Worm (Caenorhabditis elegans): Measurements from ENCODE around the gene mog-1.

The mog-1 gene

DNA sequence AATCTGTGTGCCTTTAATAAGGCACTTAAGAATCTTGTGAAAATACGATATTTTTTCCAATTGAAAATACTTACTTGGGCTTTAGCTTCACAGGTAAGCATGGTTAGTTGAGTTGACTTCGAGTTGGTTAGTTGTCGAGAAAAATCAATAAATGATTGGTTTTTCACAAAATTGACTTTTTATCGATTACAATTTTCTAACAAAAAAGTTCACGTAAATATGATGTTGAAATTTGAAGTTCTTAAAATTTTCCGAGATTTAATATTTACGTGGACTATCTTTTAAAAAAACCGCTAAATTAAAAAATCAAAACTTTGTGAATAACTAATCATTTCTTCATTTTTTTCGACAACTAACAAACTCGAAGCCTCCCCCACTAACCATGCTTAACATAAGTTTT lies 35.3 kb downstream of the mog-1 start, which contains the start of gene F40F12.3:
TSS of gene F40F12.3 (minus strand) at position 101 of the 400 bp plus-strand sequence.
- no peak for TF ChIP-seq mdl-1 (tag; optimal IDR thresholded peaks at IDR 0.05)
- TF ChIP-seq egl-43 (GFP tag; IDR thresholded peaks at IDR 0.05): no peak
- no peak for TF ChIP-seq mep-1 (tag; optimal IDR thresholded peaks at IDR 0.05)
- no peak for TF ChIP-seq lin-39 (tag; optimal IDR thresholded peaks at IDR 0.05)
- no peak for TF ChIP-seq hlh-11 (tag; optimal IDR thresholded peaks at IDR 0.05)
- no peak for TF ChIP-seq saeg-2 (GFP tag; IDR thresholded peaks at IDR 0.05)
- TF ChIP-seq attf-4 (tag; optimal IDR thresholded peaks at IDR 0.05): no peak
- TF ChIP-seq skn-1 (tag; optimal IDR thresholded peaks at IDR 0.05): no peak
- no peak for TF ChIP-seq ceh-20 (GFP tag; IDR thresholded peaks at IDR 0.05)
- TF ChIP-seq lin-38 (GFP tag; IDR thresholded peaks at IDR 0.05): no peak
- TF ChIP-seq unc-39 (tag; optimal IDR thresholded peaks at IDR 0.05): no peak
- TF ChIP-seq zfp-3 (GFP tag; conservative IDR thresholded peaks at IDR 0.05): no peak
- no peak for TF ChIP-seq lin-13 (GFP tag; optimal IDR thresholded peaks at IDR 0.05)
- TF ChIP-seq set-16 (GFP tag; IDR thresholded peaks at IDR 0.05): no peak
- TF ChIP-seq dmd-8 (GFP tag; IDR thresholded peaks at IDR 0.05): no peak
- no peak for TF ChIP-seq ces-1 (GFP tag; optimal IDR thresholded peaks at IDR 0.05)
- TF ChIP-seq ztf-11 (tag; optimal IDR thresholded peaks at IDR 0.05): no peak
- TF ChIP-seq unc-130 (GFP tag; optimal IDR thresholded peaks at IDR 0.05): no peak
- TF ChIP-seq madf-9 (GFP tag; conservative IDR thresholded peaks at IDR 0.05): no peak
- TF ChIP-seq madf-5 (GFP tag; IDR thresholded peaks at IDR 0.05): no peak

DNA sequence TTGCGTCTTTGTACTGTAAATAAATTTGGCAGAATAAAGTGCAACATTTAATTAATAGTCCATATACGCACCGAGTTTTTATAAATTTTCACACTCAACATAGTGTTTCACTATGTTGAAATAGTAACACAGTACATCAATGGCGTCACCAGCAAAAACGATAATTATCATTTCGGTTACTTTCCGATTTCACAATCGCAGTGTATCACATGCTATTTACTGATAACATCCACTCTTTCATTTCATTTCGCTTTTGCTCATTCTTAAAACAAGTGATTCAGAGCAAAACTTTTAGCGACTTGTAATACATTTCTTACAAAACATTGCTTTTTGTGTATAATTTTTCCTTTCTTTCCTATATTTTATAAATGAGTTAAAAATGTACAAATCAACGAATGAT lies 42.3 kb downstream of the mog-1 start, which contains the start of gene cbp-3:
TSS of gene cbp-3 (plus strand) at position 272 of the 400 bp plus-strand sequence.
- TF ChIP-seq dmd-8 (GFP tag; IDR thresholded peaks at IDR 0.05): no peak
- 0 out of 2 replicates have a peak, but pooled peaks have one; percentile 12 for TF ChIP-seq php-3 (GFP tag; IDR thresholded peaks at IDR 0.05)
- no peak for TF ChIP-seq ztf-11 (tag; optimal IDR thresholded peaks at IDR 0.05)
- TF ChIP-seq vab-7 (GFP tag; IDR thresholded peaks at IDR 0.05): no peak
- no peak for TF ChIP-seq nhr-102 (tag; optimal IDR thresholded peaks at IDR 0.05)
- peak in 1 of 2 experiments; percentile 3 for TF ChIP-seq lsy-2 (tag; optimal IDR thresholded peaks at IDR 0.05)
- no peak for TF ChIP-seq lin-38 (GFP tag; IDR thresholded peaks at IDR 0.05)
- TF ChIP-seq mxl-3 (GFP tag; optimal IDR thresholded peaks at IDR 0.05): peak; percentile 25
- TF ChIP-seq nhr-28 (tag; optimal IDR thresholded peaks at IDR 0.05): peak; percentile 61
- no peak for TF ChIP-seq Y48G9A.11 (GFP tag; IDR thresholded peaks at IDR 0.05)
- peak; percentile 75 for TF ChIP-seq dve-1 (tag; optimal IDR thresholded peaks at IDR 0.05; ENCODE audit: insufficient read depth)
- TF ChIP-seq ces-1 (GFP tag; optimal IDR thresholded peaks at IDR 0.05): no peak
- no peak for TF ChIP-seq dmd-9 (GFP tag; IDR thresholded peaks at IDR 0.05)
- peak; percentile 40 for TF ChIP-seq nhr-77 (tag; optimal IDR thresholded peaks at IDR 0.05)
- no peak for TF ChIP-seq daf-16 (GFP tag; optimal IDR thresholded peaks at IDR 0.05)
- TF ChIP-seq daf-16 (tag; optimal IDR thresholded peaks at IDR 0.05): peak; percentile 99
- peak; percentile 76 for TF ChIP-seq dmd-6 (GFP tag; IDR thresholded peaks at IDR 0.05)
- peak; percentile 49 for TF ChIP-seq hlh-11 (tag; optimal IDR thresholded peaks at IDR 0.05)
- TF ChIP-seq jun-1 (tag; optimal IDR thresholded peaks at IDR 0.05): no peak
- no peak for TF ChIP-seq fkh-10 (GFP tag; optimal IDR thresholded peaks at IDR 0.05)
- peak; percentile 67 for TF ChIP-seq hlh-30 (tag; optimal IDR thresholded peaks at IDR 0.05; ENCODE audit: insufficient read depth)
- TF ChIP-seq T20F7.1 (GFP tag; optimal IDR thresholded peaks at IDR 0.05): peak; percentile 14
- peak; percentile 94 for TF ChIP-seq pqm-1 (tag; optimal IDR thresholded peaks at IDR 0.05)
- TF ChIP-seq aha-1 (tag): peak; percentile 59

DNA sequence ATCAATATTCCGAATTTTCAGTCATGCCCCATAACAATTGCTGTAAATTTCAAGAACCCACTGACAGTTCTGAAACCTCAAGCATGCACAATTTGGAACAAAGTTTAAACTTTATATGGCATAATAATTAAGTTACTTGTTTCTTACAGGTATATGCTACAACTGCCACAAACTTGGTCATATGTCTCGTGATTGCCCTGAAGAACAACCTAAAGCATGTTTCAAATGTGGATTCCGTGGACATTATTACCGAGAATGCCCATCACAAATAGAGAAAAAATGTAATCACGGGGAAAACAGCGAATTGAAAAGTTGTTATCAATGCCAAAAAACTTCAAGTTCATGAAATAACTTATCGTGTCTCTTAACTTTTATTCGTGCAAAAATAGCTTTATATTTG lies 43.0 kb downstream of the mog-1 start:
- no peak for TF ChIP-seq ces-1 (GFP tag; optimal IDR thresholded peaks at IDR 0.05)
- no peak for TF ChIP-seq aly-2 (tag; optimal IDR thresholded peaks at IDR 0.05)
- TF ChIP-seq mdl-1 (tag; optimal IDR thresholded peaks at IDR 0.05): no peak
- TF ChIP-seq nhr-48 (tag; optimal IDR thresholded peaks at IDR 0.05): no peak
- no peak for TF ChIP-seq Y105C5A.15 (GFP tag; IDR thresholded peaks at IDR 0.05)
- TF ChIP-seq hlh-11 (tag; optimal IDR thresholded peaks at IDR 0.05): peak; percentile 34
- no peak for TF ChIP-seq tag-97 (GFP tag; IDR thresholded peaks at IDR 0.05)
- no peak for TF ChIP-seq ceh-62 (tag; optimal IDR thresholded peaks at IDR 0.05)
- no peak for TF ChIP-seq madf-5 (GFP tag; IDR thresholded peaks at IDR 0.05)
- no peak for TF ChIP-seq mxl-3 (GFP tag; optimal IDR thresholded peaks at IDR 0.05)
- no peak for TF ChIP-seq snpc-1.2 (GFP tag; IDR thresholded peaks at IDR 0.05)
- no peak for TF ChIP-seq set-16 (GFP tag; IDR thresholded peaks at IDR 0.05)
- peak; percentile 96 for TF ChIP-seq aha-1 (tag)
- TF ChIP-seq zag-1 (tag; optimal IDR thresholded peaks at IDR 0.05): no peak
- no peak for TF ChIP-seq snpc-4 (tag; optimal IDR thresholded peaks at IDR 0.05)
- no peak for TF ChIP-seq zfp-3 (GFP tag; conservative IDR thresholded peaks at IDR 0.05)
- TF ChIP-seq D1046.2 (GFP tag; IDR thresholded peaks at IDR 0.05): no peak
- TF ChIP-seq F37D6.2 (tag; optimal IDR thresholded peaks at IDR 0.05): no peak
- TF ChIP-seq dpl-1 (GFP tag; optimal IDR thresholded peaks at IDR 0.05): no peak
